Worm (Caenorhabditis elegans) whole organism, L4 larva: ENCODE data around the gene E02C12.10.

Source experiments
- F10B5.3 ChIP-seq: sonication (generic microtip); optimal IDR thresholded peaks from 2 replicates; lab custom pipeline; 2016; ENCODE audit warnings: mild to moderate bottlenecking, missing genetic modification characterization, missing compliant biosample characterization
- F37D6.2 ChIP-seq: sonication (generic microtip); optimal IDR thresholded peaks from 2 replicates; lab custom pipeline; 2016; ENCODE audit warnings: mild to moderate bottlenecking, missing genetic modification characterization, missing compliant biosample characterization
- F49E8.2 ChIP-seq: sonication (generic microtip); optimal IDR thresholded peaks from 2 replicates; lab custom pipeline; 2016; ENCODE audit warnings: missing compliant biosample characterization, mild to moderate bottlenecking, missing genetic modification characterization, borderline replicate concordance
- R02D3.7 ChIP-seq: fragments of 150-350 bp; sonication (generic microtip); optimal IDR thresholded peaks from 3 replicates; lab custom pipeline; 2014; ENCODE audit warnings: missing biosample characterization, missing genetic modification characterization
- T20F7.1 ChIP-seq: fragments of 200-800 bp; sonication (Bioruptor generic); optimal IDR thresholded peaks from 2 replicates; lab custom pipeline; 2018; ENCODE audit warnings: mild to moderate bottlenecking, missing genetic modification characterization, missing compliant biosample characterization
- T26A8.4 ChIP-seq: fragments of 200-800 bp; sonication (Bioruptor generic); IDR thresholded peaks from 2 replicates; pipeline ENCODE4 v1.3.6; 2022; ENCODE audit warnings: missing genetic modification characterization, missing compliant biosample characterization
- Y105C5A.15 ChIP-seq: fragments of 200-800 bp; sonication (Bioruptor generic); IDR thresholded peaks from 2 replicates; pipeline ENCODE4 v1.3.6; 2022; ENCODE audit warnings: missing genetic modification characterization, missing compliant biosample characterization
- Y75B8A.6 ChIP-seq: fragments of 200-800 bp; sonication (Bioruptor generic); IDR thresholded peaks from 2 replicates; pipeline ENCODE4 v1.3.6; 2022; ENCODE audit warnings: missing genetic modification reagents, missing genetic modification characterization, missing compliant biosample characterization
- aha-1 ChIP-seq: fragments of 150-350 bp; peaks from one replicate; lab custom pipeline; 2014; ENCODE audit warnings: missing biosample characterization, missing genetic modification characterization
- ceh-28 ChIP-seq: fragments of 150-350 bp; optimal IDR thresholded peaks from 2 replicates; lab custom pipeline; 2014; ENCODE audit warnings: missing biosample characterization, missing genetic modification reagents, missing genetic modification characterization
- ceh-32 ChIP-seq: sonication (generic microtip); optimal IDR thresholded peaks from 2 replicates; lab custom pipeline; 2016; ENCODE audit warnings: mild to moderate bottlenecking, missing genetic modification characterization, missing compliant biosample characterization; ENCODE audit not compliant: poor library complexity
- ceh-62 ChIP-seq: sonication (generic microtip); optimal IDR thresholded peaks from 2 replicates; lab custom pipeline; 2017; ENCODE audit warnings: missing biosample characterization, missing genetic modification characterization
- ceh-82 ChIP-seq: sonication (generic microtip); optimal IDR thresholded peaks from 2 replicates; lab custom pipeline; 2017; ENCODE audit warnings: missing biosample characterization, missing genetic modification characterization
- cey-2 ChIP-seq: sonication (generic microtip); optimal IDR thresholded peaks from 3 replicates; lab custom pipeline; 2017; ENCODE audit warnings: missing genetic modification characterization, mild to moderate bottlenecking, missing compliant biosample characterization, antibody characterized with exemption, borderline replicate concordance; ENCODE audit not compliant: insufficient read depth
- daf-12 ChIP-seq: fragments of 150-350 bp; optimal IDR thresholded peaks from 2 replicates; lab custom pipeline; 2014; ENCODE audit warnings: missing biosample characterization, missing genetic modification reagents, missing genetic modification characterization
- dmd-8 ChIP-seq: fragments of 200-800 bp; sonication (Bioruptor generic); IDR thresholded peaks from 2 replicates; pipeline ENCODE4 v1.3.6; 2022; ENCODE audit warnings: missing genetic modification characterization, missing compliant biosample characterization
- dmd-9 ChIP-seq: fragments of 200-800 bp; sonication (Bioruptor generic); IDR thresholded peaks from 2 replicates; pipeline ENCODE4 v1.3.6; 2022; ENCODE audit warnings: missing genetic modification reagents, missing genetic modification characterization, missing compliant biosample characterization
- dpl-1 ChIP-seq: fragments of 150-350 bp; optimal IDR thresholded peaks from 2 replicates; lab custom pipeline; 2014; ENCODE audit warnings: missing biosample characterization, missing genetic modification reagents, missing genetic modification characterization
- dve-1 ChIP-seq: sonication (generic microtip); optimal IDR thresholded peaks from 2 replicates; lab custom pipeline; 2017; ENCODE audit warnings: antibody characterized with exemption, mild to moderate bottlenecking, missing genetic modification characterization, missing compliant biosample characterization; ENCODE audit not compliant: insufficient read depth
- egl-43 ChIP-seq: fragments of 200-800 bp; sonication (Bioruptor generic); IDR thresholded peaks from 2 replicates; pipeline ENCODE4 v1.3.6; 2022; ENCODE audit warnings: missing genetic modification reagents, missing genetic modification characterization, missing compliant biosample characterization
- fos-1 ChIP-seq: fragments of 150-350 bp; optimal IDR thresholded peaks from 2 replicates; lab custom pipeline; 2014; ENCODE audit warnings: missing biosample characterization, missing genetic modification characterization
- hif-1 ChIP-seq, 2 experiments: sonication (generic microtip); optimal IDR thresholded peaks; 2 replicates each; lab custom pipeline; 2016 to 2017; ENCODE audit warnings: missing compliant biosample characterization in 2 of 2, missing genetic modification characterization in 2 of 2, missing genetic modification reagents in 2 of 2, missing genotype in 2 of 2, mild to moderate bottlenecking in 1 of 2
- hlh-11 ChIP-seq: fragments of 200-800 bp; sonication (Bioruptor generic); optimal IDR thresholded peaks from 2 replicates; lab custom pipeline; 2018; ENCODE audit warnings: mild to moderate bottlenecking, missing genetic modification characterization, missing compliant biosample characterization
- hlh-30 ChIP-seq: sonication (generic microtip); optimal IDR thresholded peaks from 2 replicates; lab custom pipeline; 2017; ENCODE audit warnings: antibody characterized with exemption, mild to moderate bottlenecking, missing genetic modification characterization, missing compliant biosample characterization; ENCODE audit not compliant: insufficient read depth
- lim-7 ChIP-seq: fragments of 200-800 bp; sonication (Bioruptor generic); IDR thresholded peaks from 2 replicates; pipeline ENCODE4 v1.3.6; 2022; ENCODE audit warnings: missing genetic modification characterization, missing compliant biosample characterization
- lin-29 ChIP-seq: fragments of 200-800 bp; sonication (Bioruptor generic); IDR thresholded peaks from 2 replicates; pipeline ENCODE4 v1.3.6; 2022; ENCODE audit warnings: missing genetic modification reagents, missing genetic modification characterization, missing compliant biosample characterization
- lin-38 ChIP-seq: fragments of 200-800 bp; sonication (Bioruptor generic); IDR thresholded peaks from 2 replicates; pipeline ENCODE4 v1.3.6; 2022; ENCODE audit warnings: missing genetic modification reagents, missing genetic modification characterization, missing compliant biosample characterization
- lsy-2 ChIP-seq, 2 experiments: fragments of 150-350 bp in 1 of 2; sonication (generic microtip) in 1 of 2; optimal IDR thresholded peaks; 2 replicates each; lab custom pipeline; 2014 to 2017; ENCODE audit warnings: missing biosample characterization in 2 of 2, missing genetic modification characterization in 2 of 2
- mdl-1 ChIP-seq, 2 experiments: fragments of 150-350 bp in 1 of 2; sonication (generic microtip) in 1 of 2; optimal IDR thresholded peaks; 2 replicates each; lab custom pipeline; 2014 to 2017; ENCODE audit warnings: missing biosample characterization in 2 of 2, missing genetic modification characterization in 2 of 2
- mep-1 ChIP-seq: fragments of 150-350 bp; sonication (generic microtip); optimal IDR thresholded peaks from 3 replicates; lab custom pipeline; 2014; ENCODE audit warnings: missing biosample characterization, missing genetic modification characterization
- mes-2 ChIP-seq: sonication (generic microtip); optimal IDR thresholded peaks from 2 replicates; lab custom pipeline; 2016; ENCODE audit warnings: missing genotype, mild to moderate bottlenecking, missing genetic modification characterization, missing compliant biosample characterization; ENCODE audit not compliant: poor library complexity, severe bottlenecking
- mxl-3 ChIP-seq: fragments of 200-800 bp; sonication (Bioruptor generic); optimal IDR thresholded peaks from 2 replicates; lab custom pipeline; 2018; ENCODE audit warnings: mild to moderate bottlenecking, missing genetic modification characterization, missing compliant biosample characterization
- nhr-10 ChIP-seq: fragments of 150-350 bp; optimal IDR thresholded peaks from 2 replicates; lab custom pipeline; 2014; ENCODE audit warnings: missing biosample characterization, missing genetic modification characterization
- nhr-102 ChIP-seq: sonication (generic microtip); optimal IDR thresholded peaks from 2 replicates; lab custom pipeline; 2016; ENCODE audit warnings: mild to moderate bottlenecking, missing genetic modification characterization, moderate library complexity, missing compliant biosample characterization
- nhr-11 ChIP-seq: fragments of 150-350 bp; optimal IDR thresholded peaks from 2 replicates; lab custom pipeline; 2014; ENCODE audit warnings: missing biosample characterization, missing genetic modification characterization
- nhr-111 ChIP-seq: fragments of 200-800 bp; sonication (Bioruptor generic); optimal IDR thresholded peaks from 2 replicates; lab custom pipeline; 2018; ENCODE audit warnings: mild to moderate bottlenecking, missing genetic modification characterization, missing compliant biosample characterization
- nhr-237 ChIP-seq: sonication (generic microtip); optimal IDR thresholded peaks from 2 replicates; lab custom pipeline; 2017; ENCODE audit warnings: missing biosample characterization, missing genetic modification characterization
- nhr-28 ChIP-seq: fragments of 150-350 bp; optimal IDR thresholded peaks from 2 replicates; lab custom pipeline; 2014; ENCODE audit warnings: missing biosample characterization, missing genetic modification characterization
- nhr-42 ChIP-seq: fragments of 200-800 bp; sonication (Bioruptor generic); IDR thresholded peaks from 2 replicates; pipeline ENCODE4 v1.3.6; 2022; ENCODE audit warnings: missing genetic modification characterization, missing compliant biosample characterization
- nhr-48 ChIP-seq: sonication (generic microtip); optimal IDR thresholded peaks from 2 replicates; lab custom pipeline; 2016; ENCODE audit warnings: mild to moderate bottlenecking, missing genetic modification characterization, missing compliant biosample characterization
- nhr-77 ChIP-seq: fragments of 150-350 bp; optimal IDR thresholded peaks from 2 replicates; lab custom pipeline; 2014; ENCODE audit warnings: missing biosample characterization, missing genetic modification characterization
- php-3 ChIP-seq: fragments of 200-800 bp; sonication (Bioruptor generic); IDR thresholded peaks from 2 replicates; pipeline ENCODE4 v1.3.6; 2022; ENCODE audit warnings: missing genetic modification reagents, missing genetic modification characterization, missing compliant biosample characterization
- pqm-1 ChIP-seq: sonication (generic microtip); optimal IDR thresholded peaks from 2 replicates; lab custom pipeline; 2017; ENCODE audit warnings: missing biosample characterization, missing genetic modification characterization
- skn-1 ChIP-seq: fragments of 150-350 bp; optimal IDR thresholded peaks from 2 replicates; lab custom pipeline; 2014; ENCODE audit warnings: missing biosample characterization, missing genetic modification characterization
- snpc-1.2 ChIP-seq: fragments of 200-800 bp; sonication (Bioruptor generic); IDR thresholded peaks from 2 replicates; pipeline ENCODE4 v1.3.6; 2022; ENCODE audit warnings: missing genetic modification reagents, missing genetic modification characterization, missing compliant biosample characterization
- unc-130 ChIP-seq: sonication (generic microtip); optimal IDR thresholded peaks from 2 replicates; lab custom pipeline; 2016; ENCODE audit warnings: missing genetic modification reagents, missing genetic modification characterization, missing compliant biosample characterization
- zip-11 ChIP-seq: fragments of 200-800 bp; sonication (Bioruptor generic); IDR thresholded peaks from 2 replicates; pipeline ENCODE4 v1.3.6; 2022; ENCODE audit warnings: missing genetic modification characterization, missing compliant biosample characterization
- ztf-7 ChIP-seq: fragments of 150-350 bp; optimal IDR thresholded peaks from 2 replicates; lab custom pipeline; 2014; ENCODE audit warnings: missing biosample characterization, missing genetic modification characterization

E02C12.10 gene

ce11 chrV:9425593-9425992 lies 47.4 kb upstream of the E02C12.10 start, which contains the start of gene F36D4.5 (continued):
- TF ChIP-seq ceh-62 (tag; lab: Kevin White, UChicago) (no peak), lin-38 (GFP tag; lab: Robert Waterston, UW) (no peak), dpl-1 (peak; percentile 1), nhr-42 (GFP tag; lab: Robert Waterston, UW) (no peak)

ce11 chrV:9424514-9424913 lies 46.3 kb upstream of the E02C12.10 start:
- no peak for TF ChIP-seq skn-1
- no peak for TF ChIP-seq F10B5.3 (tag; lab: Kevin White, UChicago)
- TF ChIP-seq hlh-30 (tag; lab: Kevin White, UChicago) = peak; percentile 59
- TF ChIP-seq pqm-1 = peak; percentile 41
- no peak for TF ChIP-seq T26A8.4
- TF ChIP-seq unc-130 (GFP tag; lab: Kevin White, UChicago) = no peak
- no peak for TF ChIP-seq nhr-237
- TF ChIP-seq ceh-28 = peak; percentile 55
- peak; percentile 38 to 69 for TF ChIP-seq mdl-1 (tag; optimal IDR thresholded peaks at IDR 0.05; lab: Kevin White, UChicago)
- TF ChIP-seq ceh-82 (tag; lab: Kevin White, UChicago) = no peak
- no peak for TF ChIP-seq F49E8.2 (tag; lab: Kevin White, UChicago)
- TF ChIP-seq php-3 (GFP tag; lab: Robert Waterston, UW) = no peak
- TF ChIP-seq cey-2 = no peak
- no peak for TF ChIP-seq Y75B8A.6 (GFP tag; lab: Robert Waterston, UW)
- TF ChIP-seq snpc-1.2 (GFP tag; lab: Robert Waterston, UW) = no peak
- no peak for TF ChIP-seq nhr-77 (tag; lab: Kevin White, UChicago)
- no peak for TF ChIP-seq nhr-11 (tag; lab: Kevin White, UChicago)
- TF ChIP-seq lsy-2 (tag; optimal IDR thresholded peaks at IDR 0.05; lab: Kevin White, UChicago) = peak in 1 of 2 experiments; percentile 9
- peak in 1 of 2 experiments; percentile 26 for TF ChIP-seq hif-1 (tag; optimal IDR thresholded peaks at IDR 0.05; lab: Kevin White, UChicago)
- peak; percentile 57 for TF ChIP-seq dve-1 (tag; lab: Kevin White, UChicago)
- peak; percentile 54 for TF ChIP-seq mes-2 (tag; lab: Kevin White, UChicago)
- TF ChIP-seq nhr-10 (tag; lab: Kevin White, UChicago) = no peak
- TF ChIP-seq dmd-8 = no peak
- TF ChIP-seq zip-11 (GFP tag; lab: Robert Waterston, UW) = no peak
- TF ChIP-seq ztf-7 (tag; lab: Kevin White, UChicago) = no peak
- TF ChIP-seq dmd-9 = no peak
- TF ChIP-seq ceh-32 (tag; lab: Kevin White, UChicago) = no peak
- no peak for TF ChIP-seq nhr-111
- peak; percentile 72 for TF ChIP-seq nhr-28 (tag; lab: Kevin White, UChicago)
- TF ChIP-seq lin-29 (GFP tag; lab: Robert Waterston, UW) = no peak
- peak; percentile 76 for TF ChIP-seq hlh-11
- no peak for TF ChIP-seq R02D3.7 (tag; lab: Kevin White, UChicago)
- TF ChIP-seq lim-7 (GFP tag; lab: Robert Waterston, UW) = no peak
- no peak for TF ChIP-seq Y105C5A.15 (GFP tag; lab: Robert Waterston, UW)
- peak; percentile 97 for TF ChIP-seq aha-1
- no peak for TF ChIP-seq F37D6.2 (tag; lab: Kevin White, UChicago)
- no peak for TF ChIP-seq T20F7.1
- TF ChIP-seq mxl-3 (GFP tag; lab: Kevin White, UChicago) = peak; percentile 81
- TF ChIP-seq daf-12 (tag; lab: Kevin White, UChicago) = no peak
- TF ChIP-seq mep-1 (tag; lab: Kevin White, UChicago) = peak; percentile 37
- no peak for TF ChIP-seq egl-43 (GFP tag; lab: Robert Waterston, UW)
- no peak for TF ChIP-seq nhr-102 (tag; lab: Kevin White, UChicago)
- no peak for TF ChIP-seq fos-1
- TF ChIP-seq nhr-48 = peak; percentile 46
- TF ChIP-seq, all 104 proteins: peak for 14
